Worm (Caenorhabditis elegans) whole organism, L4 larva: ENCODE results near the gene C05G5.7.

Source experiments
- T26A8.4 ChIP-seq: fragments of 200-800 bp; sonication (Bioruptor generic); IDR thresholded peaks from 2 replicates; pipeline ENCODE4 v1.3.6; 2022; ENCODE audit warnings: missing genetic modification characterization, missing compliant biosample characterization
- ceh-82 ChIP-seq: sonication (generic microtip); optimal IDR thresholded peaks from 2 replicates; lab custom pipeline; 2017; ENCODE audit warnings: missing biosample characterization, missing genetic modification characterization
- fkh-10 ChIP-seq: fragments of 150-350 bp; optimal IDR thresholded peaks from 2 replicates; lab custom pipeline; 2014; ENCODE audit warnings: missing biosample characterization, missing genetic modification reagents, missing genetic modification characterization
- lim-7 ChIP-seq: fragments of 200-800 bp; sonication (Bioruptor generic); IDR thresholded peaks from 2 replicates; pipeline ENCODE4 v1.3.6; 2022; ENCODE audit warnings: missing genetic modification characterization, missing compliant biosample characterization
- pha-4 ChIP-seq, 2 experiments: fragments of 150-350 bp in 1 of 2; fragments of 200-800 bp in 1 of 2; sonication (Bioruptor generic) in 1 of 2; IDR thresholded peaks in 1 of 2; optimal IDR thresholded peaks in 1 of 2; 2 replicates each; pipeline versions ENCODE4 v1.3.6 to Lab custom; 2014 to 2022; ENCODE audit warnings: missing genetic modification characterization in 2 of 2, missing genetic modification reagents in 2 of 2, missing biosample characterization in 1 of 2, missing compliant biosample characterization in 1 of 2
- unc-130 ChIP-seq: sonication (generic microtip); optimal IDR thresholded peaks from 2 replicates; lab custom pipeline; 2016; ENCODE audit warnings: missing genetic modification reagents, missing genetic modification characterization, missing compliant biosample characterization
- unc-62 ChIP-seq, 3 experiments: fragments of 150-350 bp in 1 of 3; sonication (generic microtip); optimal IDR thresholded peaks in 2 of 3; peaks in 1 of 3; 1 replicate in 1 of 3; 2 replicates in 2 of 3; lab custom pipeline; 2014 to 2017; ENCODE audit warnings: missing biosample characterization in 3 of 3, missing genetic modification characterization in 3 of 3, missing genetic modification reagents in 3 of 3, missing genotype in 1 of 3

- TF ChIP-seq T26A8.4 (GFP tag; lab: Robert Waterston, UW) (no peak), ceh-82 (tag; lab: Kevin White, UChicago) (no peak), unc-130 (GFP tag; lab: Kevin White, UChicago) (no peak), pha-4 (GFP tag; IDR thresholded peaks at IDR 0.05; lab: Robert Waterston, UW) (no peak), pha-4 (tag; optimal IDR thresholded peaks at IDR 0.05; lab: Kevin White, UChicago) (no peak), lim-7 (GFP tag; lab: Robert Waterston, UW) (no peak), fkh-10 (GFP tag; lab: Kevin White, UChicago) (no peak), unc-62 (GFP tag; optimal IDR thresholded peaks at IDR 0.05 in 1 of 2; lab: Kevin White, UChicago) (no peak), unc-62 (tag; optimal IDR thresholded peaks at IDR 0.05; lab: Kevin White, UChicago) (no peak)
Observed at ce11 chrX:14717782-14718181, 25.8 kb downstream of the C05G5.7 start.
